Worm (Caenorhabditis elegans): ENCODE data around the gene C14C11.4.
"Not testable (repeated sequence)": the region's sequence is repeated elsewhere in the genome, so short reads cannot be mapped to it uniquely, and the experiment has no call there.

Gene C14C11.4

ce11 chrV:5651905-5652304 is 4.5 kb downstream of the C14C11.4 start:
- peak; percentile 8 for TF ChIP-seq snu-23 (GFP tag; optimal IDR thresholded peaks at IDR 0.05)
- no peak for TF ChIP-seq ama-1 (optimal IDR thresholded peaks at IDR 0.05)
- no peak for TF ChIP-seq grh-1 (GFP tag; IDR thresholded peaks at IDR 0.05)
- TF ChIP-seq nhr-71 (tag; optimal IDR thresholded peaks at IDR 0.05) = peak; percentile 12
- TF ChIP-seq fkh-4 (tag; optimal IDR thresholded peaks at IDR 0.05; ENCODE audit: borderline replicate concordance) = no peak
- no peak for TF ChIP-seq ces-1 (GFP tag; optimal IDR thresholded peaks at IDR 0.05)
- TF ChIP-seq isw-1 (GFP tag; IDR thresholded peaks at IDR 0.05) = no peak
- TF ChIP-seq aha-1 (tag; optimal IDR thresholded peaks at IDR 0.05) = no peak
- no peak for TF ChIP-seq rnt-1 (tag; optimal IDR thresholded peaks at IDR 0.05)
- TF ChIP-seq egl-27 (tag; optimal IDR thresholded peaks at IDR 0.05) = no peak
- TF ChIP-seq fkh-8 (tag; optimal IDR thresholded peaks at IDR 0.05) = peak; percentile 78
- TF ChIP-seq nhr-85 (tag) = peak; percentile 47
- TF ChIP-seq ceh-82 (tag; optimal IDR thresholded peaks at IDR 0.05) = no peak
- TF ChIP-seq hpl-2 (GFP tag; optimal IDR thresholded peaks at IDR 0.05) = no peak
- peak; percentile 62 for TF ChIP-seq lin-14 (GFP tag; optimal IDR thresholded peaks at IDR 0.05)
- peak in 1 of 2 experiments; percentile 15 for TF ChIP-seq lsy-2 (tag; optimal IDR thresholded peaks at IDR 0.05)
- no peak for TF ChIP-seq unc-98 (GFP tag; IDR thresholded peaks at IDR 0.05)
- TF ChIP-seq xbp-1 (tag; optimal IDR thresholded peaks at IDR 0.05) = no peak

ce11 chrV:5653990-5654499 is 6.6 kb downstream of the C14C11.4 start, which contains the start of gene hex-2:
hex-2 (plus strand) TSS chrV:5654449.
- TF ChIP-seq efl-1 (optimal IDR thresholded peaks at IDR 0.05) = no peak
- TF ChIP-seq efl-1 (GFP tag; optimal IDR thresholded peaks at IDR 0.05 in 1 of 2) = peak in 1 of 2 experiments; percentile 51
- TF ChIP-seq elt-2 (tag; optimal IDR thresholded peaks at IDR 0.05) = peak; percentile 11
- TF ChIP-seq nhr-47 (tag; optimal IDR thresholded peaks at IDR 0.05) = no peak
- TF ChIP-seq nhr-11 (tag; optimal IDR thresholded peaks at IDR 0.05) = no peak
- no peak for TF ChIP-seq ceh-90 (tag; optimal IDR thresholded peaks at IDR 0.05)
- no peak for TF ChIP-seq tbx-2 (tag; optimal IDR thresholded peaks at IDR 0.05)
- no peak for TF ChIP-seq sup-37 (GFP tag; optimal IDR thresholded peaks at IDR 0.05)
- no peak for TF ChIP-seq ets-5 (GFP tag; IDR thresholded peaks at IDR 0.05)
- TF ChIP-seq lin-39 (tag; optimal IDR thresholded peaks at IDR 0.05) = no peak
- TF ChIP-seq unc-98 (GFP tag; IDR thresholded peaks at IDR 0.05) = no peak
- no peak for TF ChIP-seq egl-13 (tag; optimal IDR thresholded peaks at IDR 0.05)

ce11 chrV:5660604-5661209 is 13.3 kb downstream of the C14C11.4 start, which contains the start of the genes mut-14 and C14C11.2:
mut-14 (minus strand) TSS chrV:5660704.
C14C11.2 (plus strand) TSS chrV:5661159.
- TF ChIP-seq hlh-17 (GFP tag; optimal IDR thresholded peaks at IDR 0.05; ENCODE audit: borderline replicate concordance) (no peak), grh-1 (GFP tag; IDR thresholded peaks at IDR 0.05) (no peak), fos-1 (tag; optimal IDR thresholded peaks at IDR 0.05) (no peak), alr-1 (tag; optimal IDR thresholded peaks at IDR 0.05; ENCODE audit: borderline replicate concordance) (no peak), ets-5 (GFP tag; IDR thresholded peaks at IDR 0.05) (no peak), nhr-20 (tag; optimal IDR thresholded peaks at IDR 0.05) (no peak), egl-13 (tag; optimal IDR thresholded peaks at IDR 0.05) (no peak), nhr-11 (tag; optimal IDR thresholded peaks at IDR 0.05) (no peak), jun-1 (tag; optimal IDR thresholded peaks at IDR 0.05) (no peak)

ce11 chrV:5663317-5663716 is 15.9 kb downstream of the C14C11.4 start, which contains the start of gene C14C11.1:
C14C11.1 (plus strand) TSS chrV:5663617.
- not testable (repeated sequence) for TF ChIP-seq nhr-20 (tag; optimal IDR thresholded peaks at IDR 0.05); efl-3 (GFP tag; optimal IDR thresholded peaks at IDR 0.05); mab-9 (GFP tag; IDR thresholded peaks at IDR 0.05)

Measured in whole organism, L1 larva.